ENCODE assay signal across 3 fruit fly cellular contexts in the genomic region with DNA sequence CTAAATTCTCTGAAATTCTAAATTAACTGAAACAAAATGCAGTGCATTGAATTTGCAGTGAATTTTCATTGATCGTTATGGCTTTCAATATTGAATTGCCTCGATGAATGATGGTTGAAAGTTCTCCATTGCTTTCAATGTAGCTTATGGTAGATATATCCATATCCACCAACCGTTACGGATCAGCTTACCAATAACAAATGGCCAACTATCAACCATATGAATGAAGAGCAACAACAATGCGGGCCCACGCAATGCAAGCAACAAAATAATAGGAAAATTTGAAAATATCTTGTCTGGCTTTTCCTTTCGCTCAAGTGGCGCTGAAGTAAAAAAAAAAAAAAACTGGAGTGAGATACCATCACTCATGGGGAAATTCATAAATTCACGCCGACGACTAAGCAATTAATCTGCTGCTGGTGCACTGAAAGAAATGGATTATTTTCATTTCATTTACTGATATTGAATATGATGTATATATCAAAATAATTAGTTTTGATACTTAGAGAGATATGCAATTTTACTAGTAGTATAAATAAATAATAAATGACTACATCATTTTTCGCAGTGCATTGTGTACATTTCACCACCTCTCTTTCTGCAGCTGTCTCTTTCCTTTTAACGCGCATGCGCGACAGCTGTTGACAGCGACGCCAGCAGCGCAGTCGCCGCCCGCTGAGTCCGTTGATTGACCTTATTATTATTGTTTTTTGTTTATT.
TF ChIP-seq lines count a peak whose summit lies in the region.

No protein-coding gene starts in this region.

TF ChIP-seq in whole organism, embryonic, 481 proteins besides CTCF, POLR2A, EP300 and RAD21 (continued from another document and continues in another):
- TF ChIP-seq insv (GFP tag; optimal IDR thresholded peaks at IDR 0.05; lab: Kevin White, UChicago): peak in 1 of 2 experiments; percentile 3
- no peak for TF ChIP-seq pb (GFP tag; optimal IDR thresholded peaks at IDR 0.05; lab: Kevin White, UChicago)
- TF ChIP-seq CG11504 (tag; optimal IDR thresholded peaks at IDR 0.05; lab: Kevin White, UChicago): peak; percentile 83
- TF ChIP-seq ind (GFP tag; optimal IDR thresholded peaks at IDR 0.05; lab: Kevin White, UChicago): peak; percentile 67
- no peak for TF ChIP-seq da (GFP tag; optimal IDR thresholded peaks at IDR 0.05; lab: Kevin White, UChicago)
- TF ChIP-seq CG6175 (GFP tag; IDR thresholded peaks at IDR 0.05; lab: Robert Waterston, UW): 0 out of 3 replicates have a peak, but pooled peaks have one; percentile 33
- peak; percentile 2; the same call in 1 of the 2 replicates for TF ChIP-seq Ravus (GFP tag; IDR thresholded peaks at IDR 0.05; lab: Robert Waterston, UW)
- TF ChIP-seq CG12299 (tag; optimal IDR thresholded peaks at IDR 0.05; lab: Kevin White, UChicago): peak; percentile 51
- TF ChIP-seq CG7839 (tag; optimal IDR thresholded peaks at IDR 0.05; lab: Kevin White, UChicago): peak; percentile 80
- no peak for TF ChIP-seq Taf1 (GFP tag; IDR thresholded peaks at IDR 0.05; lab: Robert Waterston, UW)
- TF ChIP-seq CG15073 (GFP tag; optimal IDR thresholded peaks at IDR 0.05; lab: Kevin White, UChicago): peak; percentile 20
- no peak for TF ChIP-seq emc (GFP tag; optimal IDR thresholded peaks at IDR 0.05; lab: Kevin White, UChicago)
- TF ChIP-seq CG34376 (GFP tag; optimal IDR thresholded peaks at IDR 0.05; lab: Kevin White, UChicago): no peak
- TF ChIP-seq CG12769 (tag; optimal IDR thresholded peaks at IDR 0.05; lab: Kevin White, UChicago): peak; percentile 42
- no peak for TF ChIP-seq corto (GFP tag; optimal IDR thresholded peaks at IDR 0.05; lab: Kevin White, UChicago)
- no peak for TF ChIP-seq CG11085 (GFP tag; IDR thresholded peaks at IDR 0.05; lab: Robert Waterston, UW)
- peak; percentile 40 for TF ChIP-seq Elba2 (GFP tag; optimal IDR thresholded peaks at IDR 0.05; lab: Kevin White, UChicago)
- no peak for TF ChIP-seq fd3F (GFP tag; optimal IDR thresholded peaks at IDR 0.05; lab: Kevin White, UChicago)
- peak; percentile 80 for TF ChIP-seq CG30403 (GFP tag; optimal IDR thresholded peaks at IDR 0.05; lab: Kevin White, UChicago)
- peak; percentile 4 for TF ChIP-seq CG2120 (GFP tag; optimal IDR thresholded peaks at IDR 0.05; lab: Kevin White, UChicago)
- no peak for TF ChIP-seq ham (GFP tag; IDR thresholded peaks at IDR 0.05; lab: Robert Waterston, UW)
- peak; percentile 88 for TF ChIP-seq CG17361 (GFP tag; IDR thresholded peaks at IDR 0.05; lab: Robert Waterston, UW)
- no peak for TF ChIP-seq Doc3 (GFP tag; IDR thresholded peaks at IDR 0.05; lab: Robert Waterston, UW; ENCODE audit: partially characterized antibody)
- TF ChIP-seq pros (GFP tag; optimal IDR thresholded peaks at IDR 0.05; lab: Kevin White, UChicago): peak; percentile 41
- TF ChIP-seq CG14441 (GFP tag; IDR thresholded peaks at IDR 0.05; lab: Robert Waterston, UW): peak; percentile 63
- peak; percentile 83 for TF ChIP-seq ken (GFP tag; IDR thresholded peaks at IDR 0.05; lab: Robert Waterston, UW)
- TF ChIP-seq sob (GFP tag; IDR thresholded peaks at IDR 0.05; lab: Robert Waterston, UW): peak; percentile 70
- TF ChIP-seq sisA (GFP tag; IDR thresholded peaks at IDR 0.05; lab: Robert Waterston, UW): peak; percentile 86
- TF ChIP-seq CG31224 (GFP tag; IDR thresholded peaks at IDR 0.05; lab: Robert Waterston, UW): no peak
- 0 out of 3 replicates have a peak, but pooled peaks have one; percentile 69 for TF ChIP-seq Optix (GFP tag; IDR thresholded peaks at IDR 0.05; lab: Robert Waterston, UW)
- TF ChIP-seq CG17829 (tag; optimal IDR thresholded peaks at IDR 0.05; lab: Kevin White, UChicago): peak; percentile 90
- peak; percentile 50 for TF ChIP-seq CG16863 (GFP tag; optimal IDR thresholded peaks at IDR 0.05; lab: Kevin White, UChicago)
- TF ChIP-seq cato (GFP tag; optimal IDR thresholded peaks at IDR 0.05; lab: Kevin White, UChicago; ENCODE audit: borderline replicate concordance): peak; percentile 30
- TF ChIP-seq peb (GFP tag; IDR thresholded peaks at IDR 0.05; lab: Robert Waterston, UW): peak; percentile 72
- TF ChIP-seq bbx (GFP tag; IDR thresholded peaks at IDR 0.05; lab: Robert Waterston, UW; ENCODE audit: partially characterized antibody): no peak
- TF ChIP-seq amos (GFP tag; IDR thresholded peaks at IDR 0.05; lab: Robert Waterston, UW; ENCODE audit: partially characterized antibody): no peak
- 0 out of 3 replicates have a peak, but pooled peaks have one; percentile 7 for TF ChIP-seq C15 (GFP tag; IDR thresholded peaks at IDR 0.05; lab: Robert Waterston, UW)
- no peak for TF ChIP-seq Doc2 (GFP tag; IDR thresholded peaks at IDR 0.05; lab: Robert Waterston, UW)
- no peak for TF ChIP-seq h (optimal IDR thresholded peaks at IDR 0.05; lab: Kevin White, UChicago)
- peak; percentile 37 for TF ChIP-seq CHES-1-like (GFP tag; optimal IDR thresholded peaks at IDR 0.05; lab: Kevin White, UChicago)

TF ChIP-seq in whole organism, prepupa, 60 proteins besides CTCF, POLR2A, EP300 and RAD21 (continued from another document):
- TF ChIP-seq CG8319 (GFP tag; optimal IDR thresholded peaks at IDR 0.05; lab: Kevin White, UChicago): peak; percentile 26
- peak; percentile 34 for TF ChIP-seq Eip75B (GFP tag; optimal IDR thresholded peaks at IDR 0.05; lab: Kevin White, UChicago)
- TF ChIP-seq CG6854 (GFP tag; optimal IDR thresholded peaks at IDR 0.05; lab: Kevin White, UChicago): no peak
- TF ChIP-seq Eip78C (GFP tag; lab: Kevin White, UChicago): peak; percentile 84
- TF ChIP-seq CG6792 (GFP tag; optimal IDR thresholded peaks at IDR 0.05; lab: Kevin White, UChicago): peak; percentile 30
- peak; percentile 81 for TF ChIP-seq CG32006 (GFP tag; optimal IDR thresholded peaks at IDR 0.05; lab: Kevin White, UChicago)
- TF ChIP-seq topi (GFP tag; optimal IDR thresholded peaks at IDR 0.05; lab: Kevin White, UChicago): peak; percentile 37
- peak; percentile 17 for TF ChIP-seq CG6808 (GFP tag; optimal IDR thresholded peaks at IDR 0.05; lab: Kevin White, UChicago)
- TF ChIP-seq lz (GFP tag; optimal IDR thresholded peaks at IDR 0.05; lab: Kevin White, UChicago): peak; percentile 26
- peak; percentile 53 for TF ChIP-seq Lpt (GFP tag; optimal IDR thresholded peaks at IDR 0.05; lab: Kevin White, UChicago)
- peak; percentile 54 for TF ChIP-seq CG6276 (GFP tag; optimal IDR thresholded peaks at IDR 0.05; lab: Kevin White, UChicago)
- peak; percentile 8 for TF ChIP-seq Sox102F (GFP tag; optimal IDR thresholded peaks at IDR 0.05; lab: Kevin White, UChicago)
- peak; percentile 28 for TF ChIP-seq CG10631 (GFP tag; optimal IDR thresholded peaks at IDR 0.05; lab: Kevin White, UChicago)
- TF ChIP-seq Met (GFP tag; optimal IDR thresholded peaks at IDR 0.05; lab: Kevin White, UChicago): peak; percentile 47
- TF ChIP-seq CG3032 (tag; optimal IDR thresholded peaks at IDR 0.05; lab: Kevin White, UChicago): peak; percentile 39
- peak; percentile 57 for TF ChIP-seq CG3919 (GFP tag; optimal IDR thresholded peaks at IDR 0.05; lab: Kevin White, UChicago)
- TF ChIP-seq eg (GFP tag; IDR thresholded peaks at IDR 0.05; lab: Robert Waterston, UW): peak; percentile 76
- peak; percentile 44 for TF ChIP-seq pdm3 (GFP tag; optimal IDR thresholded peaks at IDR 0.05; lab: Kevin White, UChicago)
- TF ChIP-seq fkh (GFP tag; optimal IDR thresholded peaks at IDR 0.05; lab: Kevin White, UChicago): peak; percentile 68
- peak; percentile 83 for TF ChIP-seq CG15336 (GFP tag; IDR thresholded peaks at IDR 0.05; lab: Robert Waterston, UW)
- no peak for TF ChIP-seq CG9139 (GFP tag; optimal IDR thresholded peaks at IDR 0.05; lab: Kevin White, UChicago)
- TF ChIP-seq fd85E (GFP tag; optimal IDR thresholded peaks at IDR 0.05; lab: Kevin White, UChicago): no peak
- no peak for TF ChIP-seq vri (GFP tag; optimal IDR thresholded peaks at IDR 0.05; lab: Kevin White, UChicago)
- peak; percentile 29 for TF ChIP-seq Hr39 (GFP tag; optimal IDR thresholded peaks at IDR 0.05; lab: Kevin White, UChicago)
- TF ChIP-seq CG6163 (GFP tag; IDR thresholded peaks at IDR 0.05; lab: Robert Waterston, UW): peak; percentile 72
- TF ChIP-seq Blimp-1 (GFP tag; optimal IDR thresholded peaks at IDR 0.05; lab: Kevin White, UChicago): no peak
- peak; percentile 61 for TF ChIP-seq CG4318 (GFP tag; optimal IDR thresholded peaks at IDR 0.05; lab: Kevin White, UChicago)
- peak; percentile 2 for TF ChIP-seq CG1621 (tag; optimal IDR thresholded peaks at IDR 0.05; lab: Kevin White, UChicago)
- TF ChIP-seq Gug (GFP tag; IDR thresholded peaks at IDR 0.05; lab: Robert Waterston, UW): peak; percentile 46
- peak in 1 of 2 experiments; percentile 52 for TF ChIP-seq salr (GFP tag; optimal IDR thresholded peaks at IDR 0.05; lab: Kevin White, UChicago)
- TF ChIP-seq CG34406 (GFP tag; optimal IDR thresholded peaks at IDR 0.05; lab: Kevin White, UChicago): peak; percentile 37
- TF ChIP-seq CG11902 (GFP tag; optimal IDR thresholded peaks at IDR 0.05; lab: Kevin White, UChicago): no peak
- peak; percentile 16 for TF ChIP-seq Sox14 (GFP tag; optimal IDR thresholded peaks at IDR 0.05; lab: Kevin White, UChicago)
- TF ChIP-seq CG10669 (GFP tag; optimal IDR thresholded peaks at IDR 0.05; lab: Kevin White, UChicago): peak; percentile 31
- peak; percentile 79 for TF ChIP-seq Hr4 (GFP tag; optimal IDR thresholded peaks at IDR 0.05; lab: Kevin White, UChicago)
- TF ChIP-seq dac (GFP tag; optimal IDR thresholded peaks at IDR 0.05; lab: Kevin White, UChicago): peak; percentile 51
- no peak for TF ChIP-seq Hr38 (GFP tag; optimal IDR thresholded peaks at IDR 0.05; lab: Kevin White, UChicago)
- peak; percentile 1 for TF ChIP-seq CG7368 (GFP tag; optimal IDR thresholded peaks at IDR 0.05; lab: Kevin White, UChicago)
- peak; percentile 12 for TF ChIP-seq fd59A (GFP tag; optimal IDR thresholded peaks at IDR 0.05; lab: Kevin White, UChicago)

TF ChIP-seq in whole organism, wandering third instar larva, 38 proteins besides CTCF, POLR2A, EP300 and RAD21 (continued from another document):
- TF ChIP-seq dmrt93B (GFP tag; optimal IDR thresholded peaks at IDR 0.05; lab: Kevin White, UChicago) (no peak), usp (GFP tag; optimal IDR thresholded peaks at IDR 0.05; lab: Kevin White, UChicago) (no peak), ey (GFP tag; optimal IDR thresholded peaks at IDR 0.05; lab: Kevin White, UChicago) (no peak), CG9705 (GFP tag; optimal IDR thresholded peaks at IDR 0.05; lab: Kevin White, UChicago) (no peak), pan (optimal IDR thresholded peaks at IDR 0.05; lab: Kevin White, UChicago) (no peak), Rel (GFP tag; optimal IDR thresholded peaks at IDR 0.05; lab: Kevin White, UChicago) (no peak), Rel (tag; optimal IDR thresholded peaks at IDR 0.05; lab: Kevin White, UChicago) (no peak), Hnf4 (GFP tag; optimal IDR thresholded peaks at IDR 0.05; lab: Kevin White, UChicago) (no peak), sage (GFP tag; optimal IDR thresholded peaks at IDR 0.05; lab: Kevin White, UChicago) (no peak), dsf (GFP tag; optimal IDR thresholded peaks at IDR 0.05; lab: Kevin White, UChicago; ENCODE audit: borderline replicate concordance) (no peak), jim (GFP tag; optimal IDR thresholded peaks at IDR 0.05; lab: Kevin White, UChicago) (no peak), br (GFP tag; optimal IDR thresholded peaks at IDR 0.05; lab: Kevin White, UChicago) (no peak), psq (GFP tag; optimal IDR thresholded peaks at IDR 0.05; lab: Kevin White, UChicago) (no peak), Myc (optimal IDR thresholded peaks at IDR 0.05; lab: Kevin White, UChicago) (no peak)
